Worm (Caenorhabditis elegans) whole organism, early embryonic: ENCODE measurements around the gene srd-56.

ENCODE experiments used
- aly-1 ChIP-seq: sonication (generic microtip); optimal IDR thresholded peaks from 2 replicates; lab custom pipeline; 2016; ENCODE audit warnings: missing genetic modification characterization, missing compliant biosample characterization
- ama-1 ChIP-seq: fragments of 150-350 bp; optimal IDR thresholded peaks from 2 replicates; lab custom pipeline; 2014
- ceh-13 ChIP-seq: fragments of 200-800 bp; sonication (Bioruptor generic); optimal IDR thresholded peaks from 2 replicates; lab custom pipeline; 2018; ENCODE audit warnings: mild to moderate bottlenecking, missing genetic modification characterization, missing compliant biosample characterization
- ets-7 ChIP-seq: sonication (generic microtip); optimal IDR thresholded peaks from 2 replicates; lab custom pipeline; 2016; ENCODE audit warnings: missing genotype, missing genetic modification characterization, missing compliant biosample characterization
- flt-1 ChIP-seq: fragments of 200-800 bp; sonication (Bioruptor generic); IDR thresholded peaks from 2 replicates; pipeline ENCODE4 v1.3.6; 2022; ENCODE audit warnings: missing genetic modification characterization, missing compliant biosample characterization
- hmg-4 ChIP-seq: fragments of 200-800 bp; sonication (Bioruptor generic); optimal IDR thresholded peaks from 2 replicates; lab custom pipeline; 2018; ENCODE audit warnings: mild to moderate bottlenecking, missing genetic modification characterization, missing compliant biosample characterization
- hnd-1 ChIP-seq: sonication (generic microtip); optimal IDR thresholded peaks from 2 replicates; lab custom pipeline; 2016; ENCODE audit warnings: missing genetic modification characterization, missing compliant biosample characterization
- pes-1 ChIP-seq: fragments of 200-800 bp; sonication (Bioruptor generic); IDR thresholded peaks from 2 replicates; pipeline ENCODE4 v1.3.6; 2022; ENCODE audit warnings: missing genetic modification reagents, missing genetic modification characterization, missing compliant biosample characterization
- tbx-11 ChIP-seq: fragments of 200-800 bp; sonication (Bioruptor generic); IDR thresholded peaks from 2 replicates; pipeline ENCODE4 v1.3.6; 2022; ENCODE audit warnings: missing genetic modification characterization, missing compliant biosample characterization
- tbx-37 ChIP-seq: fragments of 200-800 bp; sonication (Bioruptor generic); conservative IDR thresholded peaks from 2 replicates; pipeline ENCODE4 v1.3.6; 2022; ENCODE audit warnings: missing genetic modification reagents, missing genetic modification characterization, missing compliant biosample characterization
- tra-4 ChIP-seq: sonication (generic microtip); optimal IDR thresholded peaks from 2 replicates; lab custom pipeline; 2017; ENCODE audit warnings: missing genetic modification characterization, missing compliant biosample characterization

DNA sequence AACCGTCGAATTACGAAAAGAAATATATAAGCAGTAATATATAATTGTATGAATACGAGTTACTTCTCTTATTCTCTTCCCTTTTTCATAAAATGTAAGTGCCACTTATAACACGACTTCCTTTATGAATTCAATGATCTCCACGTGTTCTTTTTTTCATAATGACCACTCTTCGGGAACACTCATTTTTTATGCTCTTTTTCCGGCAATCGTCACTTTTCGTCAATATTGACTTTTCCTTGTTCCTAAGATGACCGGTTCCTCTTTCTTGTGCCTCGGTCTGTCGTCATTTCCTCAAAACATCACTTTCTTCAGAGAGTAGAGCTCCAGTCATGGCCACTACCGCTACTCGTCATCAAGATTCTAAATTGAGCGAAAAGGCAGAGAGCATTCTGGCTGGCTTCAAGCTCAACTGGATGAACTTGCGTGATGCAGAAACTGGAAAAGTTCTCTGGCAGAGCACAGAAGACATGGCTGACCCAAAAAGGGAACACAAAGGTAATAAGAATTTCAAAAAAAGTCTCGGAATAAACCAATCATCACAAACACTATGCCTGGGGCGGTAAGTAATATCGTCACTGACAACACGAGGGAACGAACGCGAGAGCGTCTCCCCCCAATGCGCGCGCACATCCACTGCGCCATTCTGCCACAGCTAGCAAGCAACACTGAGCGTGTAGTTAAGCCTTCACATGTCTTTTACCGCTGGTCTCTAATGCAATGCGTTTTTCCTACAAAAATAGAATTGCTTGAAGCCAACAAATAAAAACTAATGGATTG lies 19.3 kb downstream of the srd-56 start, which contains the start of gene pdl-1:
- no peak for TF ChIP-seq ama-1 (lab: Kevin White, UChicago)
- peak; percentile 90 for TF ChIP-seq hnd-1 (tag; lab: Kevin White, UChicago)
- TF ChIP-seq flt-1 (GFP tag; lab: Robert Waterston, UW), result peak; percentile 97
- peak; percentile 94 for TF ChIP-seq tbx-11 (GFP tag; lab: Robert Waterston, UW)
- peak; percentile 87 for TF ChIP-seq ets-7 (tag; lab: Kevin White, UChicago)
- peak; percentile 92 for TF ChIP-seq tbx-37 (GFP tag; lab: Robert Waterston, UW)
- TF ChIP-seq pes-1 (GFP tag; lab: Robert Waterston, UW), result peak; percentile 97
- peak; percentile 95 for TF ChIP-seq ceh-13 (GFP tag; lab: Kevin White, UChicago)
- TF ChIP-seq hmg-4 (GFP tag; lab: Kevin White, UChicago), result peak; percentile 97
- TF ChIP-seq tra-4 (tag; lab: Kevin White, UChicago), result peak; percentile 84
- TF ChIP-seq aly-1 (tag; lab: Kevin White, UChicago), result peak; percentile 96
